Worm (Caenorhabditis elegans) whole organism, L4 larva: ENCODE data around the gene gmeb-3.

Experiments used
- F10B5.3 ChIP-seq: sonication (generic microtip); optimal IDR thresholded peaks from 2 replicates; lab custom pipeline; 2016; ENCODE audit warnings: mild to moderate bottlenecking, missing genetic modification characterization, missing compliant biosample characterization
- F26F4.8 ChIP-seq: fragments of 200-800 bp; sonication (Bioruptor generic); conservative IDR thresholded peaks from 2 replicates; pipeline ENCODE4 v1.3.6; 2022; ENCODE audit warnings: missing genetic modification characterization, missing compliant biosample characterization
- F49E8.2 ChIP-seq: sonication (generic microtip); optimal IDR thresholded peaks from 2 replicates; lab custom pipeline; 2016; ENCODE audit warnings: missing compliant biosample characterization, mild to moderate bottlenecking, missing genetic modification characterization, borderline replicate concordance
- Y105C5A.15 ChIP-seq: fragments of 200-800 bp; sonication (Bioruptor generic); IDR thresholded peaks from 2 replicates; pipeline ENCODE4 v1.3.6; 2022; ENCODE audit warnings: missing genetic modification characterization, missing compliant biosample characterization
- aha-1 ChIP-seq: fragments of 150-350 bp; peaks from one replicate; lab custom pipeline; 2014; ENCODE audit warnings: missing biosample characterization, missing genetic modification characterization
- arid-1 ChIP-seq: fragments of 200-800 bp; sonication (Bioruptor generic); conservative IDR thresholded peaks from 2 replicates; pipeline ENCODE4 v1.3.6; 2022; ENCODE audit warnings: missing genetic modification reagents, missing genetic modification characterization, missing compliant biosample characterization
- ceh-32 ChIP-seq: sonication (generic microtip); optimal IDR thresholded peaks from 2 replicates; lab custom pipeline; 2016; ENCODE audit warnings: mild to moderate bottlenecking, missing genetic modification characterization, missing compliant biosample characterization; ENCODE audit not compliant: poor library complexity
- ceh-44 ChIP-seq: fragments of 200-800 bp; sonication (Bioruptor generic); IDR thresholded peaks from 2 replicates; pipeline ENCODE4 v1.3.6; 2022; ENCODE audit warnings: missing genetic modification reagents, missing genetic modification characterization, missing compliant biosample characterization
- ceh-62 ChIP-seq: sonication (generic microtip); optimal IDR thresholded peaks from 2 replicates; lab custom pipeline; 2017; ENCODE audit warnings: missing biosample characterization, missing genetic modification characterization
- ceh-82 ChIP-seq: sonication (generic microtip); optimal IDR thresholded peaks from 2 replicates; lab custom pipeline; 2017; ENCODE audit warnings: missing biosample characterization, missing genetic modification characterization
- ces-1 ChIP-seq: fragments of 150-350 bp; sonication (generic microtip); optimal IDR thresholded peaks from 4 replicates; lab custom pipeline; 2014; ENCODE audit warnings: missing biosample characterization, missing genetic modification reagents, missing genetic modification characterization
- daf-16 ChIP-seq, 3 experiments: sonication (generic microtip); optimal IDR thresholded peaks; 2 replicates each; lab custom pipeline; 2016 to 2017; ENCODE audit warnings: missing genetic modification characterization in 3 of 3, missing genetic modification reagents in 3 of 3, mild to moderate bottlenecking in 2 of 3, missing compliant biosample characterization in 2 of 3, missing biosample characterization in 1 of 3, moderate library complexity in 1 of 3
- dmd-6 ChIP-seq: fragments of 200-800 bp; sonication (Bioruptor generic); IDR thresholded peaks from 2 replicates; pipeline ENCODE4 v1.3.6; 2022; ENCODE audit warnings: missing genetic modification reagents, missing genetic modification characterization, missing compliant biosample characterization
- duxl-1 ChIP-seq: sonication (generic microtip); optimal IDR thresholded peaks from 2 replicates; lab custom pipeline; 2016; ENCODE audit warnings: mild to moderate bottlenecking, missing genetic modification characterization, moderate library complexity, missing compliant biosample characterization; ENCODE audit not compliant: poor library complexity
- dve-1 ChIP-seq: sonication (generic microtip); optimal IDR thresholded peaks from 2 replicates; lab custom pipeline; 2017; ENCODE audit warnings: antibody characterized with exemption, mild to moderate bottlenecking, missing genetic modification characterization, missing compliant biosample characterization; ENCODE audit not compliant: insufficient read depth
- hlh-11 ChIP-seq: fragments of 200-800 bp; sonication (Bioruptor generic); optimal IDR thresholded peaks from 2 replicates; lab custom pipeline; 2018; ENCODE audit warnings: mild to moderate bottlenecking, missing genetic modification characterization, missing compliant biosample characterization
- hlh-30 ChIP-seq: sonication (generic microtip); optimal IDR thresholded peaks from 2 replicates; lab custom pipeline; 2017; ENCODE audit warnings: antibody characterized with exemption, mild to moderate bottlenecking, missing genetic modification characterization, missing compliant biosample characterization; ENCODE audit not compliant: insufficient read depth
- lin-1 ChIP-seq: fragments of 200-800 bp; sonication (Bioruptor generic); IDR thresholded peaks from 2 replicates; pipeline ENCODE4 v1.3.6; 2022; ENCODE audit warnings: missing genetic modification reagents, missing genetic modification characterization, missing compliant biosample characterization
- lin-15B ChIP-seq: fragments of 150-350 bp; sonication (generic microtip); optimal IDR thresholded peaks from 3 replicates; lab custom pipeline; 2014; ENCODE audit warnings: missing biosample characterization, missing genetic modification characterization
- lin-38 ChIP-seq: fragments of 200-800 bp; sonication (Bioruptor generic); IDR thresholded peaks from 2 replicates; pipeline ENCODE4 v1.3.6; 2022; ENCODE audit warnings: missing genetic modification reagents, missing genetic modification characterization, missing compliant biosample characterization
- lir-3 ChIP-seq: sonication (generic microtip); optimal IDR thresholded peaks from 2 replicates; lab custom pipeline; 2016; ENCODE audit warnings: mild to moderate bottlenecking, missing genetic modification characterization, missing compliant biosample characterization
- madf-9 ChIP-seq: fragments of 200-800 bp; sonication (Bioruptor generic); conservative IDR thresholded peaks from 2 replicates; pipeline ENCODE4 v1.3.6; 2022; ENCODE audit warnings: missing genetic modification reagents, missing genetic modification characterization, missing compliant biosample characterization
- mep-1 ChIP-seq: fragments of 150-350 bp; sonication (generic microtip); optimal IDR thresholded peaks from 3 replicates; lab custom pipeline; 2014; ENCODE audit warnings: missing biosample characterization, missing genetic modification characterization
- mxl-3 ChIP-seq: fragments of 200-800 bp; sonication (Bioruptor generic); optimal IDR thresholded peaks from 2 replicates; lab custom pipeline; 2018; ENCODE audit warnings: mild to moderate bottlenecking, missing genetic modification characterization, missing compliant biosample characterization
- nhr-10 ChIP-seq: fragments of 150-350 bp; optimal IDR thresholded peaks from 2 replicates; lab custom pipeline; 2014; ENCODE audit warnings: missing biosample characterization, missing genetic modification characterization
- nhr-102 ChIP-seq: sonication (generic microtip); optimal IDR thresholded peaks from 2 replicates; lab custom pipeline; 2016; ENCODE audit warnings: mild to moderate bottlenecking, missing genetic modification characterization, moderate library complexity, missing compliant biosample characterization
- nhr-111 ChIP-seq: fragments of 200-800 bp; sonication (Bioruptor generic); optimal IDR thresholded peaks from 2 replicates; lab custom pipeline; 2018; ENCODE audit warnings: mild to moderate bottlenecking, missing genetic modification characterization, missing compliant biosample characterization
- nhr-28 ChIP-seq: fragments of 150-350 bp; optimal IDR thresholded peaks from 2 replicates; lab custom pipeline; 2014; ENCODE audit warnings: missing biosample characterization, missing genetic modification characterization
- php-3 ChIP-seq: fragments of 200-800 bp; sonication (Bioruptor generic); IDR thresholded peaks from 2 replicates; pipeline ENCODE4 v1.3.6; 2022; ENCODE audit warnings: missing genetic modification reagents, missing genetic modification characterization, missing compliant biosample characterization
- pqm-1 ChIP-seq: sonication (generic microtip); optimal IDR thresholded peaks from 2 replicates; lab custom pipeline; 2017; ENCODE audit warnings: missing biosample characterization, missing genetic modification characterization
- spr-1 ChIP-seq: sonication (generic microtip); optimal IDR thresholded peaks from 2 replicates; lab custom pipeline; 2016; ENCODE audit warnings: mild to moderate bottlenecking, missing genetic modification characterization, missing compliant biosample characterization
- spr-3 ChIP-seq: fragments of 200-800 bp; sonication (Bioruptor generic); optimal IDR thresholded peaks from 2 replicates; lab custom pipeline; 2018; ENCODE audit warnings: mild to moderate bottlenecking, missing genetic modification characterization, missing compliant biosample characterization
- tag-97 ChIP-seq: fragments of 200-800 bp; sonication (Bioruptor generic); IDR thresholded peaks from 2 replicates; pipeline ENCODE4 v1.3.6; 2022; ENCODE audit warnings: missing genetic modification characterization, missing compliant biosample characterization
- unc-62 ChIP-seq, 3 experiments: fragments of 150-350 bp in 1 of 3; sonication (generic microtip); optimal IDR thresholded peaks in 2 of 3; peaks in 1 of 3; 1 replicate in 1 of 3; 2 replicates in 2 of 3; lab custom pipeline; 2014 to 2017; ENCODE audit warnings: missing biosample characterization in 3 of 3, missing genetic modification characterization in 3 of 3, missing genetic modification reagents in 3 of 3, missing genotype in 1 of 3
- zfp-3 ChIP-seq: fragments of 200-800 bp; sonication (Bioruptor generic); conservative IDR thresholded peaks from 2 replicates; pipeline ENCODE4 v1.3.6; 2022; ENCODE audit warnings: missing genetic modification reagents, missing genetic modification characterization, missing compliant biosample characterization
- zip-2 ChIP-seq: fragments of 150-350 bp; optimal IDR thresholded peaks from 2 replicates; lab custom pipeline; 2014; ENCODE audit warnings: missing biosample characterization, missing genetic modification characterization

gmeb-3 gene

DNA sequence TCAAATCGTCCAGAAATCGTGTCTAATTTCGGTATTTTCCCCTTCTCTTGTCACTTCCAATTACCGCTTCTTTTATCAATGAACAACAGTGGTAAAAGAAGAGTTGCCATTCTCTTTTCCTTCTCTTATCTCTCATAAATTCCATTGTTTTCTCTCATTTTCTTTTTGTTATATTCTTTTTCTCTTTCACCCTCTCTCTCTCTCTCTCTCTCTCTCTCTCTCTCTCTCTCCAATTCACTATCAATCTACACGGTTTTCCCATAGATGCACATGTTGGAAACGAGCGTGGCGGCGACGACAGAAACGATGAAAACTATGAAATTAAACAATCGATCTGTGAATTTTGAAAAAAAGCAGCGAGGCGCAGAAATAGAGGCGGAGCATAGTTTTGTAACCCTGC lies 30.9 kb downstream of the gmeb-3 start (continued):
- TF ChIP-seq pqm-1 (tag; lab: Kevin White, UChicago) (peak; percentile 46), ceh-32 (tag; lab: Kevin White, UChicago) (no peak), hlh-11 (tag; lab: Kevin White, UChicago) (peak; percentile 77), spr-1 (tag; lab: Kevin White, UChicago) (no peak), lin-15B (tag; lab: Kevin White, UChicago) (no peak), duxl-1 (tag; lab: Kevin White, UChicago) (peak; percentile 1), ceh-44 (GFP tag; lab: Robert Waterston, UW) (no peak), F49E8.2 (tag; lab: Kevin White, UChicago) (no peak), nhr-10 (peak; percentile 22), madf-9 (GFP tag; lab: Robert Waterston, UW) (no peak), lin-38 (no peak), ces-1 (GFP tag; lab: Kevin White, UChicago) (no peak), ceh-62 (tag; lab: Kevin White, UChicago) (no peak), F26F4.8 (GFP tag; lab: Robert Waterston, UW) (no peak), nhr-111 (no peak), lir-3 (tag; lab: Kevin White, UChicago) (no peak), dmd-6 (peak; percentile 40), mep-1 (tag; lab: Kevin White, UChicago) (peak; percentile 58), zfp-3 (GFP tag; lab: Robert Waterston, UW) (no peak), nhr-102 (tag; lab: Kevin White, UChicago) (no peak), Y105C5A.15 (GFP tag; lab: Robert Waterston, UW) (no peak), F10B5.3 (tag; lab: Kevin White, UChicago) (no peak), dve-1 (peak; percentile 81), aha-1 (tag; lab: Kevin White, UChicago) (peak; percentile 43), ceh-82 (no peak), php-3 (GFP tag; lab: Robert Waterston, UW) (no peak), arid-1 (GFP tag; lab: Robert Waterston, UW) (no peak), hlh-30 (tag; lab: Kevin White, UChicago) (peak; percentile 38), tag-97 (GFP tag; lab: Robert Waterston, UW) (no peak), nhr-28 (peak; percentile 51), zip-2 (tag; lab: Kevin White, UChicago) (no peak), lin-1 (0 out of 2 replicates have a peak, but pooled peaks have one; percentile 19)

DNA sequence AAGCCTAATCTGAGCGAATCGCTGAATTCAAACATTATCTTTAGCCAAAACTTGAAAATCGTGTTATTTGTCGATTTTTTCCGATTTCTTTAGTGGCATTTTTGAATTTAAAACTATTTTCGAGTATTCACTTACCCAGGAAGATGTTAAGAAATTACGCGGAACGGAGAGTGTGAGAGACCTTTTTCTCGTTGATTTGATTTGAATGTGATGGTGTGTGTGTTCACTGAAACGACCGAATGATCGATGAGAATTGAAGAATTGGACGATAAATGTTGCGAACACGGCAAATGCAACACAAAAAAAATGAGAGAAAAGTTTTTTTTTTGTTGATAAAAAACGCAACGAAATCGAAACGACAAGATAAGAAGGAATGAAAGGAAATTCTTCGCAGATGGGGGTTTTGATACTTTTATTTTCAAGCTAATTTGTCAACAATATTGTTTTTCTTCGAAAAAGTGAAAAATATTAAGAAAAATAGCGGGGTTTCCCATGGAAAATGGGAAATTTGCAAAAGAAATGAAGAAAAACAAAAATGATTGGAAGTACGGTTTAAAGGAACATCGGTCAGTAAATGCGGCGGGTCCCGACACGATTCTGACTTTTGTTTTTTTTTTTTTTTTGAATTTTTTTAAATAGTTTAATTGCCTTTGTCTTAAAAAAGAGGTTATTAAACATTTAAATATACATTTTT lies 32.1 kb downstream of the gmeb-3 start, which contains the start of gene mtm-3:
Gene mtm-3 (minus strand): TSS at position 228 of the 694 bp plus-strand sequence.
- TF ChIP-seq mxl-3 (GFP tag; lab: Kevin White, UChicago) (peak; percentile 33), aha-1 (tag; lab: Kevin White, UChicago) (peak; percentile 83), zip-2 (tag; lab: Kevin White, UChicago) (no peak), pqm-1 (tag; lab: Kevin White, UChicago) (peak; percentile 26), nhr-102 (tag; lab: Kevin White, UChicago) (no peak), unc-62 (GFP tag; optimal IDR thresholded peaks at IDR 0.05 in 1 of 2; lab: Kevin White, UChicago) (peak in 1 of 2 experiments; percentile 90), unc-62 (tag; optimal IDR thresholded peaks at IDR 0.05; lab: Kevin White, UChicago) (no peak), dve-1 (peak; percentile 36), daf-16 (GFP tag; optimal IDR thresholded peaks at IDR 0.05; lab: Kevin White, UChicago) (no peak), daf-16 (tag; optimal IDR thresholded peaks at IDR 0.05; lab: Kevin White, UChicago) (peak; percentile 68), spr-3 (GFP tag; lab: Kevin White, UChicago) (no peak), hlh-11 (tag; lab: Kevin White, UChicago) (peak; percentile 23), nhr-28 (peak; percentile 27)
- TF ChIP-seq, all 104 proteins: peak for 8
